Worm (Caenorhabditis elegans) whole organism, L2 larva: ENCODE data around the gene srp-3.

Experiments used
- blmp-1 ChIP-seq: sonication (generic microtip); optimal IDR thresholded peaks from 2 replicates; lab custom pipeline; 2017; ENCODE audit warnings: missing genetic modification characterization, mild to moderate bottlenecking, missing compliant biosample characterization, antibody characterized with exemption, moderate library complexity; ENCODE audit not compliant: insufficient read depth
- fos-1 ChIP-seq: fragments of 150-350 bp; optimal IDR thresholded peaks from 2 replicates; lab custom pipeline; 2014; ENCODE audit warnings: missing biosample characterization, missing genetic modification characterization
- mdl-1 ChIP-seq, 2 experiments: fragments of 150-350 bp in 1 of 2; sonication (generic microtip) in 1 of 2; optimal IDR thresholded peaks; 2 replicates each; lab custom pipeline; 2017; ENCODE audit warnings: missing biosample characterization in 2 of 2, missing genetic modification characterization in 2 of 2

- TF ChIP-seq fos-1 (tag; lab: Kevin White, UChicago) = no peak
- no peak for TF ChIP-seq mdl-1 (tag; optimal IDR thresholded peaks at IDR 0.05; lab: Kevin White, UChicago)
- TF ChIP-seq blmp-1 (tag; lab: Kevin White, UChicago) = no peak
Observed at ce11 chrV:1864997-1865396, 43.6 kb upstream of the srp-3 start.
